Fruit fly (Drosophila melanogaster): ENCODE data around the gene CG14441.
A peak's percentile ranks its signal among the peaks of the same experiment; 100 is the strongest.

The CG14441 gene

dm6 chrX:6744088-6744487 lies 44.8 kb downstream of the CG14441 start, which contains the start of gene RpL17 (continued):
- TF ChIP-seq CG7963 (GFP tag; IDR thresholded peaks at IDR 0.05; ENCODE audit: partially characterized antibody) (no peak), jumu (GFP tag; optimal IDR thresholded peaks at IDR 0.05) (peak; percentile 72), CG13775 (GFP tag; optimal IDR thresholded peaks at IDR 0.05) (peak; percentile 88), CG14860 (GFP tag; IDR thresholded peaks at IDR 0.05; ENCODE audit: partially characterized antibody) (no peak), CG2678 (tag; optimal IDR thresholded peaks at IDR 0.05) (peak; percentile 70), CG7928 (GFP tag; optimal IDR thresholded peaks at IDR 0.05) (peak; percentile 82), pita (GFP tag; optimal IDR thresholded peaks at IDR 0.05) (peak; percentile 89), CG4328 (GFP tag; optimal IDR thresholded peaks at IDR 0.05) (peak; percentile 73), dan (GFP tag; IDR thresholded peaks at IDR 0.05) (no peak), zen (tag; optimal IDR thresholded peaks at IDR 0.05) (peak; percentile 45), YL-1 (GFP tag; optimal IDR thresholded peaks at IDR 0.05) (peak; percentile 98), Hr3 (GFP tag; optimal IDR thresholded peaks at IDR 0.05) (peak; percentile 36), crp (GFP tag; optimal IDR thresholded peaks at IDR 0.05) (peak in 1 of 2 experiments; percentile 57), tll (GFP tag; optimal IDR thresholded peaks at IDR 0.05) (no peak), usp (GFP tag; optimal IDR thresholded peaks at IDR 0.05) (no peak), lmd (GFP tag; IDR thresholded peaks at IDR 0.05) (peak; percentile 82), CG4360 (GFP tag; IDR thresholded peaks at IDR 0.05) (peak; percentile 25; the same call in 1 of the 2 replicates), emc (GFP tag; optimal IDR thresholded peaks at IDR 0.05) (peak; percentile 73), pros (GFP tag; optimal IDR thresholded peaks at IDR 0.05) (peak; percentile 13), Spps (tag; optimal IDR thresholded peaks at IDR 0.05) (peak; percentile 46), Dek (tag; optimal IDR thresholded peaks at IDR 0.05) (peak; percentile 76), CG17568 (GFP tag; optimal IDR thresholded peaks at IDR 0.05) (peak; percentile 94), hth (optimal IDR thresholded peaks at IDR 0.05) (no peak), grau (tag; optimal IDR thresholded peaks at IDR 0.05) (peak; percentile 72), CG10654 (GFP tag; optimal IDR thresholded peaks at IDR 0.05) (peak; percentile 74), hbn (GFP tag; IDR thresholded peaks at IDR 0.05; ENCODE audit: partially characterized antibody) (0 out of 2 replicates have a peak, but pooled peaks have one; percentile 24), CG3163 (GFP tag; optimal IDR thresholded peaks at IDR 0.05) (peak; percentile 67), Dad (GFP tag; optimal IDR thresholded peaks at IDR 0.05) (peak; percentile 88), hkb (optimal IDR thresholded peaks at IDR 0.05) (peak; percentile 79), hkb (GFP tag; IDR thresholded peaks at IDR 0.05) (peak; percentile 85), run (tag; optimal IDR thresholded peaks at IDR 0.05) (peak; percentile 74), CG34224 (GFP tag; IDR thresholded peaks at IDR 0.05; ENCODE audit: partially characterized antibody) (no peak), NC2α (GFP tag; optimal IDR thresholded peaks at IDR 0.05) (peak; percentile 79), Bdp1 (GFP tag; optimal IDR thresholded peaks at IDR 0.05) (peak; percentile 92), tin (GFP tag; optimal IDR thresholded peaks at IDR 0.05) (peak; percentile 61), cato (GFP tag; optimal IDR thresholded peaks at IDR 0.05; ENCODE audit: borderline replicate concordance) (peak; percentile 38), Ptx1 (GFP tag; IDR thresholded peaks at IDR 0.05) (peak; percentile 77), fru (optimal IDR thresholded peaks at IDR 0.05) (no peak), Doc3 (GFP tag; IDR thresholded peaks at IDR 0.05; ENCODE audit: partially characterized antibody) (no peak), CG3838 (GFP tag; optimal IDR thresholded peaks at IDR 0.05) (peak; percentile 62), Fer2 (tag; optimal IDR thresholded peaks at IDR 0.05) (peak; percentile 51), rib (GFP tag; IDR thresholded peaks at IDR 0.05) (peak; percentile 77; the same call in 1 of the 2 replicates), zfh2 (GFP tag; optimal IDR thresholded peaks at IDR 0.05) (peak; percentile 84), Ravus (GFP tag; IDR thresholded peaks at IDR 0.05) (peak; percentile 13; the same call in 1 of the 2 replicates), ssp (GFP tag; IDR thresholded peaks at IDR 0.05) (peak; percentile 65), twi (tag; optimal IDR thresholded peaks at IDR 0.05) (peak; percentile 53), CG2199 (GFP tag; IDR thresholded peaks at IDR 0.05) (peak; percentile 58; the same call in 1 of the 3 replicates), zen2 (GFP tag; IDR thresholded peaks at IDR 0.05; ENCODE audit: partially characterized antibody) (no peak), Vsx1 (GFP tag; optimal IDR thresholded peaks at IDR 0.05) (peak; percentile 84), Ets65A (GFP tag) (peak; percentile 99), CG7745 (tag; optimal IDR thresholded peaks at IDR 0.05) (peak; percentile 33)

All from whole organism, embryonic.